Worm (Caenorhabditis elegans) whole organism, dauer: ENCODE measurements around the gene ghi-1.

ENCODE experiments used
- unc-62 ChIP-seq: sonication (generic microtip); optimal IDR thresholded peaks from 2 replicates; lab custom pipeline; 2017; ENCODE audit warnings: missing biosample characterization, missing genetic modification reagents, missing genetic modification characterization

ghi-1 gene

ce11 chrII:11646276-11646797 lies at the start of gene ghi-1:
Gene ghi-1, plus strand, starts transcription at chrII:11646747.
- no peak for TF ChIP-seq unc-62

ce11 chrII:11599751-11600150 lies 46.8 kb upstream of the ghi-1 start, which contains the start of gene npp-5:
Gene npp-5, minus strand, starts transcription at chrII:11599809.
- no peak for TF ChIP-seq unc-62

- TF ChIP-seq unc-62: no peak
These were observed 45.8 kb upstream of the ghi-1 start, which contains the start of gene F07A11.4 for ce11 chrII:11600711-11601110. Gene F07A11.4, plus strand, starts transcription at chrII:11601011.

- TF ChIP-seq unc-62: no peak
These were observed 44.1 kb upstream of the ghi-1 start for ce11 chrII:11602387-11602960.

- no peak for TF ChIP-seq unc-62
These were observed 41.9 kb upstream of the ghi-1 start for ce11 chrII:11604613-11605012.

ce11 chrII:11611462-11611861 lies 35.1 kb upstream of the ghi-1 start:
- no peak for TF ChIP-seq unc-62

ce11 chrII:11612034-11612723 lies 34.4 kb upstream of the ghi-1 start, which contains the start of gene F07A11.5:
Gene F07A11.5, plus strand, starts transcription at chrII:11612300.
- no peak for TF ChIP-seq unc-62

ce11 chrII:11614103-11614857 lies 32.3 kb upstream of the ghi-1 start:
- no peak for TF ChIP-seq unc-62

- TF ChIP-seq unc-62: no peak
These were observed 30.1 kb upstream of the ghi-1 start for ce11 chrII:11616333-11616942.

- TF ChIP-seq unc-62: no peak
These were observed 28.8 kb upstream of the ghi-1 start for ce11 chrII:11617715-11618114.

- TF ChIP-seq unc-62: no peak
These were observed 27.4 kb upstream of the ghi-1 start for ce11 chrII:11619171-11619570.

ce11 chrII:11619895-11620439 lies 26.6 kb upstream of the ghi-1 start:
- peak; percentile 2 for TF ChIP-seq unc-62

ce11 chrII:11620630-11621246 lies 25.8 kb upstream of the ghi-1 start:
- TF ChIP-seq unc-62: no peak

ce11 chrII:11621576-11621975 lies 25.0 kb upstream of the ghi-1 start:
- TF ChIP-seq unc-62: no peak

- no peak for TF ChIP-seq unc-62
These were observed 23.9 kb upstream of the ghi-1 start for ce11 chrII:11622605-11623004.

- no peak for TF ChIP-seq unc-62
These were observed 18.6 kb upstream of the ghi-1 start for ce11 chrII:11627904-11628303.
